Worm (Caenorhabditis elegans) whole organism, young adult: ENCODE measurements around the gene kel-1.

Source experiments
- B0336.3 ChIP-seq: fragments of 200-800 bp; sonication (Bioruptor generic); IDR thresholded peaks from 2 replicates; pipeline ENCODE4 v1.3.6; 2022; ENCODE audit warnings: missing genetic modification characterization, missing compliant biosample characterization
- F52B5.7 ChIP-seq: sonication (generic microtip); optimal IDR thresholded peaks from 2 replicates; lab custom pipeline; 2016; ENCODE audit warnings: mild to moderate bottlenecking, missing genetic modification characterization, missing compliant biosample characterization
- F57C9.4 ChIP-seq: sonication (generic microtip); optimal IDR thresholded peaks from 2 replicates; lab custom pipeline; 2017; ENCODE audit warnings: mild to moderate bottlenecking, missing genetic modification characterization, missing compliant biosample characterization
- Y53G8AR.9 ChIP-seq: fragments of 200-800 bp; sonication (Bioruptor generic); conservative IDR thresholded peaks from 2 replicates; pipeline ENCODE4 v1.3.6; 2022; ENCODE audit warnings: missing genetic modification reagents, missing genetic modification characterization, missing compliant biosample characterization
- Y79H2A.3 ChIP-seq: fragments of 200-800 bp; sonication (Bioruptor generic); conservative IDR thresholded peaks from 2 replicates; pipeline ENCODE4 v1.3.6; 2022; ENCODE audit warnings: missing genetic modification reagents, missing genetic modification characterization, missing compliant biosample characterization
- Y95B8A.8 ChIP-seq: fragments of 200-800 bp; sonication (Bioruptor generic); IDR thresholded peaks from 2 replicates; pipeline ENCODE4 v1.3.6; 2022; ENCODE audit warnings: missing genetic modification reagents, missing genetic modification characterization, missing compliant biosample characterization
- ama-1 ChIP-seq, 3 experiments: fragments of 150-350 bp in 1 of 3; sonication (generic microtip) in 2 of 3; optimal IDR thresholded peaks; 2 replicates each; lab custom pipeline; 2014 to 2018; ENCODE audit warnings: missing biosample characterization in 2 of 3, missing genetic modification characterization in 2 of 3, missing genetic modification reagents in 2 of 3
- athp-1 ChIP-seq: sonication (generic microtip); optimal IDR thresholded peaks from 2 replicates; lab custom pipeline; 2017; ENCODE audit warnings: mild to moderate bottlenecking, missing genetic modification characterization, missing compliant biosample characterization
- attf-5 ChIP-seq: fragments of 200-800 bp; sonication (Bioruptor generic); optimal IDR thresholded peaks from 2 replicates; lab custom pipeline; 2018; ENCODE audit warnings: mild to moderate bottlenecking, missing genetic modification characterization, missing compliant biosample characterization
- attf-6 ChIP-seq: fragments of 200-800 bp; sonication (Bioruptor generic); IDR thresholded peaks from 2 replicates; pipeline ENCODE4 v1.3.6; 2022; ENCODE audit warnings: missing genetic modification reagents, missing genetic modification characterization, missing compliant biosample characterization
- cebp-1 ChIP-seq, 2 experiments: fragments of 200-800 bp in 1 of 2; sonication (Bioruptor generic) in 1 of 2; sonication (generic microtip) in 1 of 2; IDR thresholded peaks in 1 of 2; optimal IDR thresholded peaks in 1 of 2; 2 replicates each; pipeline versions ENCODE4 v1.3.6 to Lab custom; 2017 to 2022; ENCODE audit warnings: missing compliant biosample characterization in 2 of 2, missing genetic modification characterization in 2 of 2, mild to moderate bottlenecking in 1 of 2, missing genetic modification reagents in 1 of 2, moderate library complexity in 1 of 2
- ceh-100 ChIP-seq: fragments of 200-800 bp; sonication (Bioruptor generic); IDR thresholded peaks from 2 replicates; pipeline ENCODE4 v1.3.6; 2022; ENCODE audit warnings: missing genetic modification reagents, missing genetic modification characterization, missing compliant biosample characterization
- ceh-58 ChIP-seq: fragments of 200-800 bp; sonication (Bioruptor generic); IDR thresholded peaks from 2 replicates; pipeline ENCODE4 v1.3.6; 2022; ENCODE audit warnings: missing genetic modification characterization, missing compliant biosample characterization
- ceh-79 ChIP-seq: sonication (generic microtip); optimal IDR thresholded peaks from 2 replicates; lab custom pipeline; 2017; ENCODE audit warnings: mild to moderate bottlenecking, missing genetic modification characterization, missing compliant biosample characterization
- egl-18 ChIP-seq: fragments of 200-800 bp; sonication (Bioruptor generic); IDR thresholded peaks from 2 replicates; pipeline ENCODE4 v1.3.6; 2022; ENCODE audit warnings: missing genetic modification reagents, missing genetic modification characterization, missing compliant biosample characterization
- ekl-4 ChIP-seq: fragments of 200-800 bp; sonication (Bioruptor generic); IDR thresholded peaks from 2 replicates; pipeline ENCODE4 v1.3.6; 2022; ENCODE audit warnings: missing genetic modification reagents, missing genetic modification characterization, missing compliant biosample characterization
- hmg-1.2 ChIP-seq: fragments of 200-800 bp; sonication (Bioruptor generic); IDR thresholded peaks from 2 replicates; pipeline ENCODE4 v1.3.6; 2022; ENCODE audit warnings: missing genetic modification reagents, missing genetic modification characterization, missing compliant biosample characterization
- hrde-1 ChIP-seq: sonication (generic microtip); optimal IDR thresholded peaks from 2 replicates; lab custom pipeline; 2016; ENCODE audit warnings: missing genetic modification characterization, mild to moderate bottlenecking, missing compliant biosample characterization, moderate library complexity, missing genotype, missing genetic modification reagents, borderline replicate concordance
- lag-1 ChIP-seq: fragments of 200-800 bp; sonication (Bioruptor generic); IDR thresholded peaks from 2 replicates; pipeline ENCODE4 v1.3.6; 2022; ENCODE audit warnings: missing genetic modification reagents, missing genetic modification characterization, missing compliant biosample characterization
- lsl-1 ChIP-seq: fragments of 200-800 bp; sonication (Bioruptor generic); optimal IDR thresholded peaks from 2 replicates; lab custom pipeline; 2018; ENCODE audit warnings: mild to moderate bottlenecking, missing genetic modification characterization, moderate library complexity, missing compliant biosample characterization
- madf-10 ChIP-seq: sonication (generic microtip); optimal IDR thresholded peaks from 2 replicates; lab custom pipeline; 2016; ENCODE audit warnings: mild to moderate bottlenecking, missing genetic modification characterization, missing compliant biosample characterization
- madf-3 ChIP-seq: fragments of 200-800 bp; sonication (Bioruptor generic); IDR thresholded peaks from 2 replicates; pipeline ENCODE4 v1.3.6; 2022; ENCODE audit warnings: missing genetic modification reagents, missing genetic modification characterization, missing compliant biosample characterization
- madf-6 ChIP-seq: fragments of 200-800 bp; sonication (Bioruptor generic); IDR thresholded peaks from 2 replicates; pipeline ENCODE4 v1.3.6; 2022; ENCODE audit warnings: missing genetic modification reagents, missing genetic modification characterization, missing compliant biosample characterization
- madf-8 ChIP-seq: fragments of 200-800 bp; sonication (Bioruptor generic); conservative IDR thresholded peaks from 2 replicates; pipeline ENCODE4 v1.3.6; 2022; ENCODE audit warnings: missing genetic modification reagents, missing genetic modification characterization, missing compliant biosample characterization
- mes-4 ChIP-seq: sonication (generic microtip); optimal IDR thresholded peaks from 2 replicates; lab custom pipeline; 2016; ENCODE audit warnings: missing genotype, missing genetic modification characterization, missing compliant biosample characterization
- mxl-1 ChIP-seq: sonication (generic microtip); optimal IDR thresholded peaks from 2 replicates; lab custom pipeline; 2016; ENCODE audit warnings: missing genetic modification characterization, missing compliant biosample characterization
- nfya-1 ChIP-seq: sonication (generic microtip); optimal IDR thresholded peaks from 2 replicates; lab custom pipeline; 2017; ENCODE audit warnings: antibody characterized with exemption, missing compliant biosample characterization, missing genetic modification characterization, borderline replicate concordance; ENCODE audit not compliant: insufficient read depth
- nfya-2 ChIP-seq: fragments of 200-800 bp; sonication (Bioruptor generic); IDR thresholded peaks from 2 replicates; pipeline ENCODE4 v1.3.6; 2022; ENCODE audit warnings: missing genetic modification reagents, missing genetic modification characterization, missing compliant biosample characterization
- nhr-27 ChIP-seq: fragments of 200-800 bp; sonication (Bioruptor generic); optimal IDR thresholded peaks from 2 replicates; lab custom pipeline; 2018; ENCODE audit warnings: mild to moderate bottlenecking, missing genetic modification characterization, moderate library complexity, missing compliant biosample characterization
- nhr-90 ChIP-seq: sonication (generic microtip); optimal IDR thresholded peaks from 2 replicates; lab custom pipeline; 2016; ENCODE audit warnings: missing genotype, mild to moderate bottlenecking, missing genetic modification characterization, missing compliant biosample characterization
- snpc-1.3 ChIP-seq: sonication (generic microtip); optimal IDR thresholded peaks from 2 replicates; lab custom pipeline; 2017; ENCODE audit warnings: missing genetic modification characterization, mild to moderate bottlenecking, missing compliant biosample characterization, antibody characterized with exemption, moderate library complexity, missing genotype, missing genetic modification reagents; ENCODE audit not compliant: insufficient read depth
- somi-1 ChIP-seq: fragments of 200-800 bp; sonication (Bioruptor generic); optimal IDR thresholded peaks from 2 replicates; lab custom pipeline; 2018; ENCODE audit warnings: mild to moderate bottlenecking, missing genetic modification characterization, missing compliant biosample characterization
- unc-130 ChIP-seq: sonication (generic microtip); optimal IDR thresholded peaks from 2 replicates; lab custom pipeline; 2016; ENCODE audit warnings: missing genetic modification reagents, missing genetic modification characterization, missing compliant biosample characterization
- zfh-2 ChIP-seq: fragments of 200-800 bp; sonication (Bioruptor generic); conservative IDR thresholded peaks from 2 replicates; pipeline ENCODE4 v1.3.6; 2022; ENCODE audit warnings: missing genetic modification reagents, missing genetic modification characterization, missing compliant biosample characterization
- zim-3 ChIP-seq: sonication (generic microtip); optimal IDR thresholded peaks from 2 replicates; lab custom pipeline; 2017; ENCODE audit warnings: mild to moderate bottlenecking, missing genetic modification characterization, moderate library complexity, missing compliant biosample characterization
- ztf-22 ChIP-seq: fragments of 200-800 bp; sonication (Bioruptor generic); optimal IDR thresholded peaks from 2 replicates; lab custom pipeline; 2018; ENCODE audit warnings: mild to moderate bottlenecking, missing genetic modification characterization, moderate library complexity, missing compliant biosample characterization
- ztf-25 ChIP-seq: fragments of 200-800 bp; sonication (Bioruptor generic); IDR thresholded peaks from 2 replicates; pipeline ENCODE4 v1.3.6; 2022; ENCODE audit warnings: missing genetic modification reagents, missing genetic modification characterization, missing compliant biosample characterization

Gene kel-1

DNA sequence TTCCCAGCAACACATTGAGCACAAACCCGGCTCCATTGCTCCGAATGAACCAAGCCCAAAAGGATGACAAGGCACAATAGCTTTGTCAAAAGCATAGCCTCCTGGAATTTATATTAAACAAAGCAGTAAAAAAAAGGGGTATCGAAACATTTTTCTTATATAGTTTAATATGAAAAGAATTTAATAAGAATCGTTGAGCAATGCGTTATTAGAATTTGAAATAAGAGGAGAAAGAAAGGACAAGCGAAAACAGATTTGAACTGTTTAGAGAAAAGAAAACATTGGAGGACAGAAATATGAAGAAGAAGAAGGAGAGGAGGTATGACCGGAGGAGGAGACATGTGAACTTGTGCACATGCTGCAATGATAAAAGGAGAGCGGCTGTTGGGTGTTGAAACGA, 3.6 kb upstream of the kel-1 start, which contains the start of gene C47D12.5:
C47D12.5 (minus strand) TSS at position 101 of the 400 bp plus-strand sequence.
- TF ChIP-seq ceh-100 (GFP tag; lab: Robert Waterston, UW) (no peak), madf-6 (GFP tag; lab: Robert Waterston, UW) (no peak), F57C9.4 (tag; lab: Kevin White, UChicago) (no peak), lag-1 (GFP tag; lab: Robert Waterston, UW) (no peak), ama-1 (optimal IDR thresholded peaks at IDR 0.05; lab: Kevin White, UChicago) (no peak), ama-1 (GFP tag; optimal IDR thresholded peaks at IDR 0.05; lab: Kevin White, UChicago) (no peak), nfya-1 (no peak), madf-3 (GFP tag; lab: Robert Waterston, UW) (no peak), madf-10 (tag; lab: Kevin White, UChicago) (no peak), ceh-58 (no peak), snpc-1.3 (tag; lab: Kevin White, UChicago) (no peak), ceh-79 (tag; lab: Kevin White, UChicago) (no peak), mxl-1 (no peak), Y95B8A.8 (GFP tag; lab: Robert Waterston, UW) (no peak), hrde-1 (tag; lab: Kevin White, UChicago) (no peak)
- TF ChIP-seq, all 124 proteins: peak for 0

DNA sequence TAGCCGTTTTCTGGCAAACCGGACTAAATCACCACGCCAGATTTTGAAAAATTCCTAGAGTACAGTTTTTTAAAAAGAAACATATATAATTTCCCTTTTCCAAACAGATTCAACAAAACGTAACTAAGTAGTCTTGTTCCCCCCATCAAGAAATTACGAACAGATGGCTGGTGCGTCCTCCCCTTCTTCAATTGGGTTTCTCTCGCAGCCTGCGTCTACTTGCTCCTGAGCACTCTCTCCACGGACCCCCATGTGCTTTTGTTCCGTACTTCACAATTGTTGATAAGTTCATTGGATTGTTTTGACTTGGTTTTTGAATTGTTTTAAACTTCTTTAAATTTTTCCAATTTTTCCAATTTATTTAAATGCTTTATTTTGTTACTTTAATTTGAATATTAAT, 732 bp upstream of the kel-1 start:
- no peak for TF ChIP-seq nhr-27 (tag; lab: Kevin White, UChicago)
- peak; percentile 66; the same call in 1 of the 2 replicates for TF ChIP-seq hmg-1.2 (GFP tag; lab: Robert Waterston, UW)

DNA sequence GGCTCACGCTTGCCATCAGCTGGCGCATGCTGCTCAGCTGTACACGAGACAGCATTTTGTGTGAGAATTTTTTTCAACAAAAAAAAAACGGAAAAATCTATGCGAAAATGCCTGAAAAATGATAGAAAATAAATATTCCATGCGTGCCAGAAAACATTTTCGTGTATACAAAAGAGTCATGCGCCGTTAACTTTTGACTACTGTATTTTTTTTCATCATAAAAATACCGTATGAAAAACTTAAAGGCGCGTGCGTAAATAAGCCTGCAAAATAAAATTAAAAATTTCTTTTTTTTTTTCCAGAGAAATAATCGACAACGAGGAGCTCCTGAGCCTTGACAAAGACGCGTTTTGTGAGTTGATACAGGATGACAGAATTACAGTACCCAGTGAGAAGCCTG, 1.2 kb downstream of the kel-1 start:
- TF ChIP-seq madf-8 (GFP tag; lab: Robert Waterston, UW) (peak; percentile 59), lsl-1 (GFP tag; lab: Kevin White, UChicago) (peak; percentile 59), egl-18 (GFP tag; lab: Robert Waterston, UW) (no peak)

DNA sequence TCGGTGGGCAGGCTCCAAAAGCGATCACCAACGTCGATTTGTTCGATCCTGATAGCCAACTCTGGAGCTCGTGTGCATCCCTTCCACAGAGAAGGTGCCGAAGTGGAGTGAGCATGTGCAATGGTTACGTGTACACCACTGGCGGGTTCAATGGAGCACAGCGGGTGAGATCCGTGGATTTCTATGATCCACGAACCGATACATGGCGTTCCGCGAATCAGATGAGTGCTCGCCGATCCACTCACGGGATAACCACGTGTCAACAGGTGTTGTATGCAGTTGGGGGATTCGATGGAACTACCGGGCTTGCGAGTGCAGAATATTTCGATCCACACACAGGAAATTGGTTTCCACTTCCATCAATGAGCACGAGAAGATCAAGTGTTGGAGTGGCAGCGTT, 2.1 kb downstream of the kel-1 start:
- TF ChIP-seq attf-5 (GFP tag; lab: Kevin White, UChicago) = peak; percentile 0
- TF ChIP-seq mes-4 (tag; lab: Kevin White, UChicago) = no peak
- peak; percentile 27 for TF ChIP-seq athp-1 (tag; lab: Kevin White, UChicago)
- TF ChIP-seq ztf-22 (GFP tag; lab: Kevin White, UChicago) = no peak
- 0 out of 2 replicates have a peak, but pooled peaks have one; percentile 39 for TF ChIP-seq nfya-2 (GFP tag; lab: Robert Waterston, UW)
- no peak for TF ChIP-seq unc-130
- TF ChIP-seq zim-3 (tag; lab: Kevin White, UChicago) = peak; percentile 9
- 0 out of 2 replicates have a peak, but pooled peaks have one; percentile 8 for TF ChIP-seq Y79H2A.3 (GFP tag; lab: Robert Waterston, UW)
- peak; percentile 44 for TF ChIP-seq madf-6 (GFP tag; lab: Robert Waterston, UW)
- TF ChIP-seq Y53G8AR.9 (GFP tag; lab: Robert Waterston, UW) = no peak
- no peak for TF ChIP-seq somi-1 (GFP tag; lab: Kevin White, UChicago)
- TF ChIP-seq ztf-25 = 0 out of 2 replicates have a peak, but pooled peaks have one; percentile 46
- 0 out of 2 replicates have a peak, but pooled peaks have one; percentile 23 for TF ChIP-seq attf-6
- peak; percentile 71 for TF ChIP-seq zfh-2 (GFP tag; lab: Robert Waterston, UW)
- 0 out of 2 replicates have a peak, but pooled peaks have one; percentile 17 for TF ChIP-seq ekl-4 (GFP tag; lab: Robert Waterston, UW)
- 0 out of 2 replicates have a peak, but pooled peaks have one; percentile 6 for TF ChIP-seq hmg-1.2 (GFP tag; lab: Robert Waterston, UW)
- TF ChIP-seq F52B5.7 = peak; percentile 46
- peak; percentile 76 for TF ChIP-seq B0336.3 (GFP tag; lab: Robert Waterston, UW)
- TF ChIP-seq cebp-1 (GFP tag; IDR thresholded peaks at IDR 0.05; lab: Robert Waterston, UW) = no peak
- TF ChIP-seq cebp-1 (tag; optimal IDR thresholded peaks at IDR 0.05; lab: Kevin White, UChicago) = peak; percentile 5
- no peak for TF ChIP-seq nfya-1
- no peak for TF ChIP-seq nhr-90
